Worm (Caenorhabditis elegans) whole organism, L4/young adult: ENCODE results near the gene unc-62.

Experiments used
- W03F9.2 ChIP-seq: fragments of 150-350 bp; optimal IDR thresholded peaks from 2 replicates; lab custom pipeline; 2014; ENCODE audit warnings: missing biosample characterization, missing genetic modification characterization
- him-1 ChIP-seq: sonication (generic microtip); optimal IDR thresholded peaks from 2 replicates; lab custom pipeline; 2016; ENCODE audit warnings: missing genotype, missing genetic modification reagents, missing genetic modification characterization, missing compliant biosample characterization

- TF ChIP-seq W03F9.2 (tag; lab: Kevin White, UChicago): no peak
- TF ChIP-seq him-1: no peak
These were observed 51.9 kb downstream of the unc-62 start, which contains the start of gene sos-1 for ce11 chrV:4549191-4549590.
